Worm (Caenorhabditis elegans): ENCODE results near the gene F10E9.11.

Gene F10E9.11

ce11 chrIII:8281310-8281709 lies 37.8 kb downstream of the F10E9.11 start:
- TF ChIP-seq med-1 (GFP tag; optimal IDR thresholded peaks at IDR 0.05; ENCODE audit: insufficient read depth), result no peak
- TF ChIP-seq tab-1 (GFP tag; IDR thresholded peaks at IDR 0.05), result no peak
- TF ChIP-seq cog-1 (tag; optimal IDR thresholded peaks at IDR 0.05), result no peak
- no peak for TF ChIP-seq ztf-23 (GFP tag; IDR thresholded peaks at IDR 0.05)
- TF ChIP-seq flt-1 (GFP tag; IDR thresholded peaks at IDR 0.05), result no peak
- no peak for TF ChIP-seq ref-1 (GFP tag; conservative IDR thresholded peaks at IDR 0.05)
- TF ChIP-seq klf-2 (GFP tag; conservative IDR thresholded peaks at IDR 0.05), result no peak
- TF ChIP-seq ztf-29 (GFP tag; IDR thresholded peaks at IDR 0.05), result no peak
- TF ChIP-seq T22C8.4 (GFP tag; IDR thresholded peaks at IDR 0.05), result no peak

ce11 chrIII:8280352-8280751 lies 38.7 kb downstream of the F10E9.11 start:
- no peak for TF ChIP-seq tab-1 (GFP tag; IDR thresholded peaks at IDR 0.05)
- no peak for TF ChIP-seq flt-1 (GFP tag; IDR thresholded peaks at IDR 0.05)
- TF ChIP-seq T22C8.4 (GFP tag; IDR thresholded peaks at IDR 0.05), result no peak
- no peak for TF ChIP-seq klf-2 (GFP tag; conservative IDR thresholded peaks at IDR 0.05)
- TF ChIP-seq cog-1 (tag; optimal IDR thresholded peaks at IDR 0.05), result no peak
- no peak for TF ChIP-seq ztf-29 (GFP tag; IDR thresholded peaks at IDR 0.05)
- TF ChIP-seq med-1 (GFP tag; optimal IDR thresholded peaks at IDR 0.05; ENCODE audit: insufficient read depth), result no peak
- no peak for TF ChIP-seq ref-1 (GFP tag; conservative IDR thresholded peaks at IDR 0.05)
- no peak for TF ChIP-seq ztf-23 (GFP tag; IDR thresholded peaks at IDR 0.05)

DNA sequence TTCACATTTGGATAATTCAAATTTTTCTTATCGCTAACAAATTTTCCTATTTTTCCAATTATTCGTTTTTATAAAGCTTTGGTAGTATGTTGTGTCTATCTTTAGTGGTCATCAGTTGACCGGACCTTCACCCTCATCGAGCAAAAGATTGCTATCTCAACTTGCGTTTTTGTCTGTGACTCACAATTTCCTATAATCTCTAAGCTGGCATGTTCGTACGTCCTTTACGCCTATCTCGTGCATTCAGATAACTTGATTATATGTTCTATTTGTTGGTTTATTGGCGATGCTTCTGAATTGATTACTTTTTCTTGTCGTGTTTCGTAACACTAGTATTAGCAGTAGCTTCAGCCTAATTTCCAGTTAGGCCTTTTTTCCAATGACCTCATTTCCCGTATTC lies 39.5 kb downstream of the F10E9.11 start:
- no peak for TF ChIP-seq ztf-23 (GFP tag; IDR thresholded peaks at IDR 0.05)
- TF ChIP-seq T22C8.4 (GFP tag; IDR thresholded peaks at IDR 0.05), result no peak
- TF ChIP-seq ref-1 (GFP tag; conservative IDR thresholded peaks at IDR 0.05), result no peak
- TF ChIP-seq med-1 (GFP tag; optimal IDR thresholded peaks at IDR 0.05; ENCODE audit: insufficient read depth), result no peak
- TF ChIP-seq cog-1 (tag; optimal IDR thresholded peaks at IDR 0.05), result no peak
- no peak for TF ChIP-seq flt-1 (GFP tag; IDR thresholded peaks at IDR 0.05)
- no peak for TF ChIP-seq klf-2 (GFP tag; conservative IDR thresholded peaks at IDR 0.05)
- TF ChIP-seq ztf-29 (GFP tag; IDR thresholded peaks at IDR 0.05), result no peak
- no peak for TF ChIP-seq tab-1 (GFP tag; IDR thresholded peaks at IDR 0.05)

ce11 chrIII:8278801-8279200 lies 40.3 kb downstream of the F10E9.11 start, which contains the start of gene mig-10:
mig-10 (plus strand) TSS chrIII:8279101.
- no peak for TF ChIP-seq cog-1 (tag; optimal IDR thresholded peaks at IDR 0.05)
- no peak for TF ChIP-seq ztf-23 (GFP tag; IDR thresholded peaks at IDR 0.05)
- no peak for TF ChIP-seq ref-1 (GFP tag; conservative IDR thresholded peaks at IDR 0.05)
- TF ChIP-seq flt-1 (GFP tag; IDR thresholded peaks at IDR 0.05), result no peak
- no peak for TF ChIP-seq med-1 (GFP tag; optimal IDR thresholded peaks at IDR 0.05; ENCODE audit: insufficient read depth)
- TF ChIP-seq ztf-29 (GFP tag; IDR thresholded peaks at IDR 0.05), result no peak
- TF ChIP-seq klf-2 (GFP tag; conservative IDR thresholded peaks at IDR 0.05), result no peak
- no peak for TF ChIP-seq T22C8.4 (GFP tag; IDR thresholded peaks at IDR 0.05)
- TF ChIP-seq tab-1 (GFP tag; IDR thresholded peaks at IDR 0.05), result no peak

ce11 chrIII:8275871-8276270 lies 43.2 kb downstream of the F10E9.11 start, which contains the start of gene clec-160:
clec-160 (minus strand) TSS chrIII:8275971.
- no peak for TF ChIP-seq med-1 (GFP tag; optimal IDR thresholded peaks at IDR 0.05; ENCODE audit: insufficient read depth)
- no peak for TF ChIP-seq ref-1 (GFP tag; conservative IDR thresholded peaks at IDR 0.05)
- no peak for TF ChIP-seq T22C8.4 (GFP tag; IDR thresholded peaks at IDR 0.05)
- TF ChIP-seq ztf-23 (GFP tag; IDR thresholded peaks at IDR 0.05), result no peak
- no peak for TF ChIP-seq flt-1 (GFP tag; IDR thresholded peaks at IDR 0.05)
- TF ChIP-seq tab-1 (GFP tag; IDR thresholded peaks at IDR 0.05), result no peak
- TF ChIP-seq cog-1 (tag; optimal IDR thresholded peaks at IDR 0.05), result no peak
- no peak for TF ChIP-seq klf-2 (GFP tag; conservative IDR thresholded peaks at IDR 0.05)
- TF ChIP-seq ztf-29 (GFP tag; IDR thresholded peaks at IDR 0.05), result no peak

DNA sequence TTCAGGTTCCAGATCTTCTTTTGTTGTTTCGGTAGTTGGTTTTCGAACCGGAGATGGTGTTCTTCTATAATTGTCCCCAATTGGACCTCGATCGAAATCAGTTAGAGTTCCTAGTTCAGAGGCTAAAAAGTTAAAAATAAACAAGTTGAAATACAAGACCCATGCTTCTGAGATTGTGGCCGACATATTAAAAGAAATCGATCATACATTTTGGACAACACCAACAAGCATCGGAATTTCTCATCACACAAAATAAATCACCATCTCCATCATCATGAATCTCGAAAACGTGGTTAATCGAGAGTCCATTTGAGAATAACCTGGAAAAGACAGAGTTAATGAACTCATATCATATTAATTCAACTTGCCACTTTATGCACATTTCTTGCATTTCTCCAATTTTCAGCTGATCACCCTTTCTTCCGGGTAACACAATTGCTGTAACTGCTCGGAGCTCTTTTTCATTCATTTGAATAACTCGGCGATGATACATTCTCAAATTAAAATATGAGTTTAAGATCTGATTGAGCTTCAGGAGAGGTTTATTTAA lies 47.3 kb downstream of the F10E9.11 start, which contains the start of the genes mps-4 and F09G8.10:
Gene mps-4 (minus strand): TSS at position 101 of the 550 bp plus-strand sequence.
Gene F09G8.10 (minus strand): TSS at position 500 of the 550 bp plus-strand sequence.
- TF ChIP-seq cog-1 (tag; optimal IDR thresholded peaks at IDR 0.05) (no peak), ref-1 (GFP tag; conservative IDR thresholded peaks at IDR 0.05) (no peak), tab-1 (GFP tag; IDR thresholded peaks at IDR 0.05) (no peak), med-1 (GFP tag; optimal IDR thresholded peaks at IDR 0.05; ENCODE audit: insufficient read depth) (no peak), ztf-29 (GFP tag; IDR thresholded peaks at IDR 0.05) (no peak), T22C8.4 (GFP tag; IDR thresholded peaks at IDR 0.05) (no peak), flt-1 (GFP tag; IDR thresholded peaks at IDR 0.05) (no peak), ztf-23 (GFP tag; IDR thresholded peaks at IDR 0.05) (no peak), klf-2 (GFP tag; conservative IDR thresholded peaks at IDR 0.05) (no peak)

Data from whole organism, midembryonic.